Fruit fly (Drosophila melanogaster) whole organism, adult: ENCODE measurements around the gene CG7950.

Experiments used
- CG11617 ChIP-seq: fragments of 200-800 bp; sonication (Bioruptor generic); optimal IDR thresholded peaks from 2 replicates; lab custom pipeline; 2017; ENCODE audit warnings: mild to moderate bottlenecking, missing biosample characterization, missing genetic modification reagents, missing genetic modification characterization
- CG12768 ChIP-seq: fragments of 200-800 bp; sonication (Bioruptor generic); optimal IDR thresholded peaks from 2 replicates; lab custom pipeline; 2017; ENCODE audit warnings: missing biosample characterization, missing genetic modification characterization, mild to moderate bottlenecking, moderate library complexity, missing genetic modification reagents
- CG14711 ChIP-seq: fragments of 200-800 bp; sonication (Bioruptor generic); optimal IDR thresholded peaks from 2 replicates; lab custom pipeline; 2018; ENCODE audit warnings: missing biosample characterization, mild to moderate bottlenecking, missing genetic modification characterization, moderate library complexity
- CG1620 ChIP-seq: fragments of 200-800 bp; sonication (Bioruptor generic); optimal IDR thresholded peaks from 2 replicates; lab custom pipeline; 2016; ENCODE audit warnings: missing biosample characterization, missing genetic modification characterization
- CG33017 ChIP-seq: fragments of 200-800 bp; sonication (Bioruptor generic); optimal IDR thresholded peaks from 2 replicates; lab custom pipeline; 2018; ENCODE audit warnings: missing biosample characterization, mild to moderate bottlenecking, missing genetic modification characterization, moderate library complexity
- CG5204 ChIP-seq: fragments of 200-800 bp; sonication (Bioruptor generic); optimal IDR thresholded peaks from 2 replicates; lab custom pipeline; 2016; ENCODE audit warnings: missing biosample characterization, missing genetic modification characterization
- CG7045 ChIP-seq: fragments of 200-800 bp; sonication (Bioruptor generic); optimal IDR thresholded peaks from 2 replicates; lab custom pipeline; 2017; ENCODE audit warnings: missing biosample characterization, mild to moderate bottlenecking, missing genetic modification characterization
- CG7101 ChIP-seq: fragments of 200-800 bp; sonication (Bioruptor generic); optimal IDR thresholded peaks from 2 replicates; lab custom pipeline; 2018; ENCODE audit warnings: missing biosample characterization, mild to moderate bottlenecking, missing genetic modification characterization, moderate library complexity
- Clk ChIP-seq: fragments of 200-800 bp; sonication (Bioruptor generic); optimal IDR thresholded peaks from 2 replicates; lab custom pipeline; 2017; ENCODE audit warnings: missing biosample characterization, missing genetic modification characterization
- Crg-1 ChIP-seq: fragments of 200-800 bp; sonication (Bioruptor generic); optimal IDR thresholded peaks from 2 replicates; lab custom pipeline; 2016; ENCODE audit warnings: missing biosample characterization, missing genetic modification characterization
- Hr96 ChIP-seq: fragments of 200-800 bp; sonication (Bioruptor generic); optimal IDR thresholded peaks from 2 replicates; lab custom pipeline; 2016; ENCODE audit warnings: missing biosample characterization, missing genetic modification characterization
- Mnt ChIP-seq: fragments of 200-800 bp; sonication (Bioruptor generic); optimal IDR thresholded peaks from 2 replicates; lab custom pipeline; 2016; ENCODE audit warnings: missing biosample characterization, mild to moderate bottlenecking, missing genetic modification characterization
- bab1 ChIP-seq: fragments of 200-800 bp; sonication (Bioruptor generic); optimal IDR thresholded peaks from 3 replicates; lab custom pipeline; 2019; ENCODE audit warnings: missing biosample characterization, mild to moderate bottlenecking, missing genetic modification characterization, moderate library complexity
- cic ChIP-seq: fragments of 200-800 bp; sonication (Bioruptor generic); optimal IDR thresholded peaks from 2 replicates; lab custom pipeline; 2017; ENCODE audit warnings: missing biosample characterization, mild to moderate bottlenecking, missing genetic modification characterization, moderate library complexity
- cnc ChIP-seq, 2 experiments: fragments of >200 bp; optimal IDR thresholded peaks; 2 replicates each; lab custom pipeline; 2017
- kay ChIP-seq: fragments of 200-800 bp; sonication (Bioruptor generic); peaks from one replicate; lab custom pipeline; 2016; ENCODE audit warnings: missing biosample characterization, missing genetic modification characterization, borderline replicate concordance
- ovo ChIP-seq: fragments of 200-800 bp; sonication (Bioruptor generic); optimal IDR thresholded peaks from 2 replicates; lab custom pipeline; 2016; ENCODE audit warnings: missing biosample characterization, missing genetic modification characterization
- pad ChIP-seq: fragments of 200-800 bp; sonication (Bioruptor generic); optimal IDR thresholded peaks from 3 replicates; lab custom pipeline; 2017; ENCODE audit warnings: missing biosample characterization, missing genetic modification characterization, mild to moderate bottlenecking, moderate library complexity, missing genetic modification reagents
- tj ChIP-seq: fragments of 200-800 bp; sonication (Bioruptor generic); optimal IDR thresholded peaks from 3 replicates; lab custom pipeline; 2017; ENCODE audit warnings: missing biosample characterization, mild to moderate bottlenecking, missing genetic modification characterization, moderate library complexity
- toe ChIP-seq: fragments of 200-800 bp; sonication (Bioruptor generic); optimal IDR thresholded peaks from 2 replicates; lab custom pipeline; 2016; ENCODE audit warnings: missing biosample characterization, missing genetic modification characterization

The CG7950 gene

dm6 chr3R:30056592-30057135 is at the start of gene CG7950, which contains the start of gene Rpp14a:
CG7950 (plus strand) TSS chr3R:30056859.
Rpp14a (plus strand) TSS chr3R:30056859.
- TF ChIP-seq kay: no peak
- peak; percentile 73 for TF ChIP-seq CG12768 (GFP tag; lab: Kevin White, UChicago)
- peak; percentile 73 for TF ChIP-seq Crg-1 (GFP tag; lab: Kevin White, UChicago)
- TF ChIP-seq CG33017: peak; percentile 84
- TF ChIP-seq Clk (GFP tag; lab: Kevin White, UChicago): peak; percentile 62
- TF ChIP-seq bab1 (GFP tag; lab: Kevin White, UChicago): peak; percentile 92
- TF ChIP-seq CG5204 (GFP tag; lab: Kevin White, UChicago): no peak
- TF ChIP-seq cic (GFP tag; lab: Kevin White, UChicago): peak; percentile 40
- TF ChIP-seq CG11617 (GFP tag; lab: Kevin White, UChicago): peak; percentile 90
- TF ChIP-seq ovo (GFP tag; lab: Kevin White, UChicago): peak; percentile 71
- peak; percentile 83 for TF ChIP-seq CG14711 (tag; lab: Kevin White, UChicago)
- peak; percentile 96 for TF ChIP-seq CG1620 (GFP tag; lab: Kevin White, UChicago)
- TF ChIP-seq Mnt (GFP tag; lab: Kevin White, UChicago): peak; percentile 93
- TF ChIP-seq cnc (optimal IDR thresholded peaks at IDR 0.05; lab: Kevin White, UChicago): no peak
- peak; percentile 65 for TF ChIP-seq pad
- no peak for TF ChIP-seq Hr96 (GFP tag; lab: Kevin White, UChicago)
- peak; percentile 73 for TF ChIP-seq tj (GFP tag; lab: Kevin White, UChicago)
- peak; percentile 70 for TF ChIP-seq CG7045 (GFP tag; lab: Kevin White, UChicago)
- peak; percentile 91 for TF ChIP-seq CG7101 (tag; lab: Kevin White, UChicago)
- TF ChIP-seq toe: peak; percentile 87

DNA sequence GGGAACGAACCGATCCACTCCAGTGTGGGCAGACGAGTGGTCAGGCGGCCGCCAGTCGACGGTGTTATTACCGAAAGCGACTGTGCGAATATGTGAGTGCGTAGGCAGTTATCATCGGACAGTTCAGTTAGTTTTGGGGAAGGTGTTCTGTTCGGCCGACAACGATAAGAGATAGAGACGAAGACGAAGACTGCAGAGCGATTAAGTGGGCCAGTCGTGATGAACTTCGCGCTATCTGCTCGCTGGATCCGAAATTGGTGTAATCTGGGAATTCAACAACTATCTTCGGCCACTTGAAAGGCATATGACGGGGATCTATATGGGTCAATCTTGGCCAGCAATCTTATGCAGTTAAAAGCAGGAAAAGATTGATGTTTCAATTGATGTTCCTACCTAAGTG is 47.5 kb upstream of the CG7950 start, which contains the start of gene CG7912:
Gene CG7912, minus strand, starts transcription at position 17 of the 400 bp plus-strand sequence.
- TF ChIP-seq CG7045 (GFP tag; lab: Kevin White, UChicago) (no peak), Mnt (GFP tag; lab: Kevin White, UChicago) (no peak), CG11617 (GFP tag; lab: Kevin White, UChicago) (no peak), cic (GFP tag; lab: Kevin White, UChicago) (no peak), tj (GFP tag; lab: Kevin White, UChicago) (no peak), cnc (optimal IDR thresholded peaks at IDR 0.05; lab: Kevin White, UChicago) (no peak), CG1620 (GFP tag; lab: Kevin White, UChicago) (no peak), Hr96 (GFP tag; lab: Kevin White, UChicago) (no peak), CG12768 (GFP tag; lab: Kevin White, UChicago) (no peak), CG7101 (tag; lab: Kevin White, UChicago) (no peak), kay (no peak)

dm6 chr3R:30012602-30013489 is 43.8 kb upstream of the CG7950 start:
- TF ChIP-seq CG11617 (GFP tag; lab: Kevin White, UChicago) (peak; percentile 30), CG7101 (tag; lab: Kevin White, UChicago) (peak; percentile 1), toe (no peak), CG1620 (GFP tag; lab: Kevin White, UChicago) (no peak), Hr96 (GFP tag; lab: Kevin White, UChicago) (no peak), cnc (optimal IDR thresholded peaks at IDR 0.05; lab: Kevin White, UChicago) (no peak), cic (GFP tag; lab: Kevin White, UChicago) (peak; percentile 87), CG14711 (tag; lab: Kevin White, UChicago) (no peak), pad (peak; percentile 13), ovo (GFP tag; lab: Kevin White, UChicago) (peak; percentile 17), CG5204 (GFP tag; lab: Kevin White, UChicago) (no peak), Mnt (GFP tag; lab: Kevin White, UChicago) (peak; percentile 35), Crg-1 (GFP tag; lab: Kevin White, UChicago) (peak; percentile 8), CG33017 (no peak), tj (GFP tag; lab: Kevin White, UChicago) (peak; percentile 22), CG7045 (GFP tag; lab: Kevin White, UChicago) (peak; percentile 16), CG12768 (GFP tag; lab: Kevin White, UChicago) (peak; percentile 37), bab1 (GFP tag; lab: Kevin White, UChicago) (no peak), Clk (GFP tag; lab: Kevin White, UChicago) (no peak), kay (no peak)

- no peak for TF ChIP-seq bab1 (GFP tag; lab: Kevin White, UChicago)
- no peak for TF ChIP-seq CG11617 (GFP tag; lab: Kevin White, UChicago)
- TF ChIP-seq CG14711 (tag; lab: Kevin White, UChicago): no peak
- TF ChIP-seq CG12768 (GFP tag; lab: Kevin White, UChicago): peak; percentile 37
- no peak for TF ChIP-seq CG7045 (GFP tag; lab: Kevin White, UChicago)
Observed at dm6 chr3R:30013909-30014308, 42.8 kb upstream of the CG7950 start.

dm6 chr3R:30014480-30014879 is 42.2 kb upstream of the CG7950 start:
- no peak for TF ChIP-seq tj (GFP tag; lab: Kevin White, UChicago)
- no peak for TF ChIP-seq toe
- TF ChIP-seq cic (GFP tag; lab: Kevin White, UChicago): peak; percentile 49
